Worm (Caenorhabditis elegans): ENCODE results near the gene C02F5.10.
A peak's percentile ranks its signal among the peaks of the same experiment; 100 is the strongest.

Gene C02F5.10

ce11 chrIII:8250007-8250683, 864 bp upstream of the C02F5.10 start, which contains the start of gene knl-1 (continued):
- TF ChIP-seq ceh-88 (GFP tag; IDR thresholded peaks at IDR 0.05) (no peak), mep-1 (tag; optimal IDR thresholded peaks at IDR 0.05) (peak; percentile 69), efl-1 (optimal IDR thresholded peaks at IDR 0.05) (peak; percentile 84 to 91), efl-1 (GFP tag; optimal IDR thresholded peaks at IDR 0.05 in 1 of 2) (peak; percentile 83 to 97), pax-3 (tag; optimal IDR thresholded peaks at IDR 0.05) (no peak), hlh-17 (GFP tag; optimal IDR thresholded peaks at IDR 0.05; ENCODE audit: borderline replicate concordance) (no peak), unc-86 (tag; optimal IDR thresholded peaks at IDR 0.05) (no peak), pag-3 (tag; optimal IDR thresholded peaks at IDR 0.05; ENCODE audit: borderline replicate concordance, insufficient read depth) (no peak), tbx-2 (tag; optimal IDR thresholded peaks at IDR 0.05) (no peak), Y116A8C.19 (tag; optimal IDR thresholded peaks at IDR 0.05; ENCODE audit: borderline replicate concordance) (no peak), fkh-4 (tag; optimal IDR thresholded peaks at IDR 0.05; ENCODE audit: borderline replicate concordance) (peak; percentile 5), C34B4.2 (tag; optimal IDR thresholded peaks at IDR 0.05) (no peak)

- TF ChIP-seq rnt-1 (tag; optimal IDR thresholded peaks at IDR 0.05) (no peak), ceh-63 (GFP tag; optimal IDR thresholded peaks at IDR 0.05) (no peak)
These were observed 2.2 kb downstream of the C02F5.10 start, which contains the start of gene C02F5.13 for ce11 chrIII:8247051-8247450. Gene C02F5.13 (plus strand): TSS chrIII:8247351.

ce11 chrIII:8245591-8245990, 3.7 kb downstream of the C02F5.10 start, which contains the start of gene C02F5.3:
Gene C02F5.3 (plus strand): TSS chrIII:8245891.
- TF ChIP-seq grh-1 (GFP tag; IDR thresholded peaks at IDR 0.05) (no peak), aha-1 (tag; optimal IDR thresholded peaks at IDR 0.05) (no peak), ama-1 (optimal IDR thresholded peaks at IDR 0.05) (no peak), mef-2 (tag; optimal IDR thresholded peaks at IDR 0.05) (no peak), nhr-90 (tag; optimal IDR thresholded peaks at IDR 0.05; ENCODE audit: poor library complexity) (no peak), nhr-12 (tag; optimal IDR thresholded peaks at IDR 0.05) (no peak), F16B12.6 (tag; optimal IDR thresholded peaks at IDR 0.05) (no peak), lir-3 (tag; optimal IDR thresholded peaks at IDR 0.05; ENCODE audit: poor library complexity) (no peak), fkh-8 (tag; optimal IDR thresholded peaks at IDR 0.05) (no peak), lin-15B (tag; optimal IDR thresholded peaks at IDR 0.05) (no peak), fkh-4 (tag; optimal IDR thresholded peaks at IDR 0.05; ENCODE audit: borderline replicate concordance) (no peak), nhr-77 (tag; optimal IDR thresholded peaks at IDR 0.05) (no peak), ces-1 (GFP tag; optimal IDR thresholded peaks at IDR 0.05) (no peak), tlp-1 (tag; optimal IDR thresholded peaks at IDR 0.05) (no peak), pax-3 (tag; optimal IDR thresholded peaks at IDR 0.05) (no peak), mab-9 (GFP tag; IDR thresholded peaks at IDR 0.05) (no peak), C16A3.4 (tag; optimal IDR thresholded peaks at IDR 0.05) (no peak), ceh-90 (tag; optimal IDR thresholded peaks at IDR 0.05) (no peak), fos-1 (tag; optimal IDR thresholded peaks at IDR 0.05) (no peak), zag-1 (tag; optimal IDR thresholded peaks at IDR 0.05) (no peak)

- TF ChIP-seq skn-1 (tag; optimal IDR thresholded peaks at IDR 0.05) (peak; percentile 59), nhr-47 (tag; optimal IDR thresholded peaks at IDR 0.05) (peak; percentile 0), ceh-63 (GFP tag; optimal IDR thresholded peaks at IDR 0.05) (no peak), snu-23 (GFP tag; optimal IDR thresholded peaks at IDR 0.05) (peak; percentile 23), unc-130 (tag; optimal IDR thresholded peaks at IDR 0.05) (peak; percentile 29), efl-1 (optimal IDR thresholded peaks at IDR 0.05) (peak; percentile 42 to 56), efl-1 (GFP tag; optimal IDR thresholded peaks at IDR 0.05 in 1 of 2) (peak; percentile 44 to 72), lin-35 (GFP tag; optimal IDR thresholded peaks at IDR 0.05) (peak; percentile 25 to 50), ztf-11 (tag; optimal IDR thresholded peaks at IDR 0.05) (no peak), hlh-4 (tag; optimal IDR thresholded peaks at IDR 0.05) (no peak), lir-3 (tag; optimal IDR thresholded peaks at IDR 0.05; ENCODE audit: poor library complexity) (no peak), nhr-20 (tag; optimal IDR thresholded peaks at IDR 0.05) (no peak), sox-4 (tag; optimal IDR thresholded peaks at IDR 0.05) (no peak), nhr-71 (tag; optimal IDR thresholded peaks at IDR 0.05) (peak; percentile 24), snpc-4 (tag; optimal IDR thresholded peaks at IDR 0.05) (no peak), F16B12.6 (tag; optimal IDR thresholded peaks at IDR 0.05) (peak; percentile 85), zip-4 (GFP tag; optimal IDR thresholded peaks at IDR 0.05) (no peak), lsy-2 (tag; optimal IDR thresholded peaks at IDR 0.05) (peak; percentile 22 to 64), nhr-85 (tag) (no peak), dpl-1 (GFP tag; optimal IDR thresholded peaks at IDR 0.05) (peak in 2 of 3 experiments; percentile 37 to 40), C04F5.9 (tag; optimal IDR thresholded peaks at IDR 0.05) (no peak)
These were observed 5.2 kb downstream of the C02F5.10 start, which contains the start of the genes pbs-6 and cids-1 for ce11 chrIII:8244052-8244451. Gene pbs-6 (minus strand): TSS chrIII:8244092. Gene cids-1 (plus strand): TSS chrIII:8244445.

All from whole organism, L1 larva.